Worm (Caenorhabditis elegans) whole organism, young adult: Measurements from ENCODE around the gene mec-4.
A peak's percentile ranks its signal among the peaks of the same experiment; 100 is the strongest.

Experiments used
- B0019.2 ChIP-seq: fragments of 200-800 bp; sonication (Bioruptor generic); conservative IDR thresholded peaks from 2 replicates; pipeline ENCODE4 v1.3.6; 2022; ENCODE audit warnings: missing genetic modification reagents, missing genetic modification characterization, missing compliant biosample characterization
- F23B12.7 ChIP-seq: sonication (generic microtip); optimal IDR thresholded peaks from 2 replicates; lab custom pipeline; 2017; ENCODE audit warnings: missing genetic modification characterization, mild to moderate bottlenecking, missing compliant biosample characterization, antibody characterized with exemption, moderate library complexity; ENCODE audit not compliant: insufficient read depth
- F49E8.2 ChIP-seq: sonication (generic microtip); optimal IDR thresholded peaks from 3 replicates; lab custom pipeline; 2017; ENCODE audit warnings: missing genetic modification characterization, mild to moderate bottlenecking, missing compliant biosample characterization, antibody characterized with exemption, moderate library complexity; ENCODE audit not compliant: insufficient read depth
- F55B11.4 ChIP-seq: sonication (generic microtip); optimal IDR thresholded peaks from 2 replicates; lab custom pipeline; 2016; ENCODE audit warnings: missing compliant biosample characterization, missing genetic modification characterization, borderline replicate concordance; ENCODE audit not compliant: insufficient read depth
- F57A8.1 ChIP-seq: fragments of 200-800 bp; sonication (Bioruptor generic); optimal IDR thresholded peaks from 2 replicates; lab custom pipeline; 2018; ENCODE audit warnings: mild to moderate bottlenecking, missing genetic modification characterization, moderate library complexity, missing compliant biosample characterization
- F57C9.4 ChIP-seq: sonication (generic microtip); optimal IDR thresholded peaks from 2 replicates; lab custom pipeline; 2017; ENCODE audit warnings: mild to moderate bottlenecking, missing genetic modification characterization, missing compliant biosample characterization
- K11D2.4 ChIP-seq: fragments of 200-800 bp; sonication (Bioruptor generic); IDR thresholded peaks from 2 replicates; pipeline ENCODE4 v1.3.6; 2022; ENCODE audit warnings: missing genetic modification reagents, missing genetic modification characterization, missing compliant biosample characterization
- K12H6.12 ChIP-seq: fragments of 200-800 bp; sonication (Bioruptor generic); optimal IDR thresholded peaks from 2 replicates; lab custom pipeline; 2018; ENCODE audit warnings: mild to moderate bottlenecking, missing genetic modification characterization, missing compliant biosample characterization
- Y53F4B.3 ChIP-seq: fragments of 200-800 bp; sonication (Bioruptor generic); IDR thresholded peaks from 2 replicates; pipeline ENCODE4 v1.3.6; 2022; ENCODE audit warnings: missing genetic modification reagents, missing genetic modification characterization, missing compliant biosample characterization
- attf-5 ChIP-seq: fragments of 200-800 bp; sonication (Bioruptor generic); optimal IDR thresholded peaks from 2 replicates; lab custom pipeline; 2018; ENCODE audit warnings: mild to moderate bottlenecking, missing genetic modification characterization, missing compliant biosample characterization
- bed-1 ChIP-seq: fragments of 200-800 bp; sonication (Bioruptor generic); IDR thresholded peaks from 2 replicates; pipeline ENCODE4 v1.3.6; 2022; ENCODE audit warnings: missing genetic modification reagents, missing genetic modification characterization, missing compliant biosample characterization
- cebp-1 ChIP-seq, 2 experiments: fragments of 200-800 bp in 1 of 2; sonication (Bioruptor generic) in 1 of 2; sonication (generic microtip) in 1 of 2; IDR thresholded peaks in 1 of 2; optimal IDR thresholded peaks in 1 of 2; 2 replicates each; pipeline versions ENCODE4 v1.3.6 to Lab custom; 2017 to 2022; ENCODE audit warnings: missing compliant biosample characterization in 2 of 2, missing genetic modification characterization in 2 of 2, mild to moderate bottlenecking in 1 of 2, missing genetic modification reagents in 1 of 2, moderate library complexity in 1 of 2
- ceh-40 ChIP-seq: fragments of 200-800 bp; sonication (Bioruptor generic); IDR thresholded peaks from 2 replicates; pipeline ENCODE4 v1.3.6; 2022; ENCODE audit warnings: missing genetic modification characterization, missing compliant biosample characterization
- ceh-58 ChIP-seq: fragments of 200-800 bp; sonication (Bioruptor generic); IDR thresholded peaks from 2 replicates; pipeline ENCODE4 v1.3.6; 2022; ENCODE audit warnings: missing genetic modification characterization, missing compliant biosample characterization
- ceh-79 ChIP-seq: sonication (generic microtip); optimal IDR thresholded peaks from 2 replicates; lab custom pipeline; 2017; ENCODE audit warnings: mild to moderate bottlenecking, missing genetic modification characterization, missing compliant biosample characterization
- dox-1 ChIP-seq: fragments of 200-800 bp; sonication (Bioruptor generic); IDR thresholded peaks from 2 replicates; pipeline ENCODE4 v1.3.6; 2022; ENCODE audit warnings: missing genetic modification reagents, missing genetic modification characterization, missing compliant biosample characterization
- dpl-1 ChIP-seq: fragments of 150-350 bp; optimal IDR thresholded peaks from 2 replicates; lab custom pipeline; 2014; ENCODE audit warnings: missing biosample characterization, missing genetic modification reagents, missing genetic modification characterization
- egl-44 ChIP-seq: fragments of 200-800 bp; sonication (Bioruptor generic); IDR thresholded peaks from 2 replicates; pipeline ENCODE4 v1.3.6; 2022; ENCODE audit warnings: missing genetic modification reagents, missing genetic modification characterization, missing compliant biosample characterization
- ekl-4 ChIP-seq: fragments of 200-800 bp; sonication (Bioruptor generic); IDR thresholded peaks from 2 replicates; pipeline ENCODE4 v1.3.6; 2022; ENCODE audit warnings: missing genetic modification reagents, missing genetic modification characterization, missing compliant biosample characterization
- hmg-1.2 ChIP-seq: fragments of 200-800 bp; sonication (Bioruptor generic); IDR thresholded peaks from 2 replicates; pipeline ENCODE4 v1.3.6; 2022; ENCODE audit warnings: missing genetic modification reagents, missing genetic modification characterization, missing compliant biosample characterization
- hsf-1 ChIP-seq: fragments of 200-800 bp; sonication (Bioruptor generic); IDR thresholded peaks from 2 replicates; pipeline ENCODE4 v1.3.6; 2022; ENCODE audit warnings: missing genetic modification reagents, missing genetic modification characterization, missing compliant biosample characterization
- lin-35 ChIP-seq, 3 experiments: fragments of 150-350 bp in 2 of 3; sonication (generic microtip) in 1 of 3; optimal IDR thresholded peaks; 2 replicates each; lab custom pipeline; 2014 to 2018; ENCODE audit warnings: missing biosample characterization in 3 of 3, missing genetic modification characterization in 3 of 3, missing genetic modification reagents in 3 of 3
- lin-40 ChIP-seq: sonication (generic microtip); optimal IDR thresholded peaks from 2 replicates; lab custom pipeline; 2016; ENCODE audit warnings: missing genetic modification characterization, mild to moderate bottlenecking, missing compliant biosample characterization, missing genotype, missing genetic modification reagents
- lir-1 ChIP-seq: fragments of 200-800 bp; sonication (Bioruptor generic); conservative IDR thresholded peaks from 2 replicates; pipeline ENCODE4 v1.3.6; 2022; ENCODE audit warnings: missing genetic modification reagents, missing genetic modification characterization, missing compliant biosample characterization
- lsy-27 ChIP-seq: sonication (generic microtip); optimal IDR thresholded peaks from 2 replicates; lab custom pipeline; 2017; ENCODE audit warnings: missing genetic modification characterization, mild to moderate bottlenecking, missing compliant biosample characterization, antibody characterized with exemption, missing genotype, borderline replicate concordance; ENCODE audit not compliant: insufficient read depth
- nhr-120 ChIP-seq: fragments of 200-800 bp; sonication (Bioruptor generic); IDR thresholded peaks from 2 replicates; pipeline ENCODE4 v1.3.6; 2022; ENCODE audit warnings: missing genetic modification characterization, missing compliant biosample characterization
- nhr-179 ChIP-seq: sonication (generic microtip); optimal IDR thresholded peaks from 2 replicates; lab custom pipeline; 2016; ENCODE audit warnings: mild to moderate bottlenecking, missing genetic modification characterization, missing compliant biosample characterization
- pha-4 ChIP-seq: fragments of 150-350 bp; sonication (generic microtip); optimal IDR thresholded peaks from 2 replicates; lab custom pipeline; 2014; ENCODE audit warnings: missing biosample characterization, missing genetic modification reagents, missing genetic modification characterization
- sea-2 ChIP-seq: fragments of 200-800 bp; sonication (Bioruptor generic); IDR thresholded peaks from 2 replicates; pipeline ENCODE4 v1.3.6; 2022; ENCODE audit warnings: missing genetic modification characterization, missing compliant biosample characterization
- somi-1 ChIP-seq: fragments of 200-800 bp; sonication (Bioruptor generic); optimal IDR thresholded peaks from 2 replicates; lab custom pipeline; 2018; ENCODE audit warnings: mild to moderate bottlenecking, missing genetic modification characterization, missing compliant biosample characterization
- tbp1 ChIP-seq: fragments of 200-800 bp; sonication (Bioruptor generic); optimal IDR thresholded peaks from 2 replicates; lab custom pipeline; 2018; ENCODE audit warnings: mild to moderate bottlenecking, missing genetic modification characterization, missing compliant biosample characterization
- unc-130 ChIP-seq: sonication (generic microtip); optimal IDR thresholded peaks from 2 replicates; lab custom pipeline; 2016; ENCODE audit warnings: missing genetic modification reagents, missing genetic modification characterization, missing compliant biosample characterization
- unc-62 ChIP-seq: fragments of 150-350 bp; optimal IDR thresholded peaks from 2 replicates; lab custom pipeline; 2014; ENCODE audit warnings: missing biosample characterization, missing genetic modification reagents, missing genetic modification characterization
- xnd-1 ChIP-seq: sonication (generic microtip); optimal IDR thresholded peaks from 2 replicates; lab custom pipeline; 2016; ENCODE audit warnings: missing genotype, missing genetic modification reagents, missing genetic modification characterization, missing compliant biosample characterization
- zfh-2 ChIP-seq: fragments of 200-800 bp; sonication (Bioruptor generic); conservative IDR thresholded peaks from 2 replicates; pipeline ENCODE4 v1.3.6; 2022; ENCODE audit warnings: missing genetic modification reagents, missing genetic modification characterization, missing compliant biosample characterization
- ztf-28 ChIP-seq: fragments of 200-800 bp; sonication (Bioruptor generic); IDR thresholded peaks from 2 replicates; pipeline ENCODE4 v1.3.6; 2022; ENCODE audit warnings: missing genetic modification reagents, missing genetic modification characterization, missing compliant biosample characterization
- ztf-6 ChIP-seq: fragments of 200-800 bp; sonication (Bioruptor generic); IDR thresholded peaks from 2 replicates; pipeline ENCODE4 v1.3.6; 2022; ENCODE audit warnings: missing genetic modification reagents, missing genetic modification characterization, missing compliant biosample characterization

The mec-4 gene

ce11 chrX:16795978-16796377 lies 10.9 kb downstream of the mec-4 start, which contains the start of gene aak-2:
Gene aak-2 (plus strand): TSS chrX:16796087.
- TF ChIP-seq unc-130 (no peak), ekl-4 (no peak), unc-62 (GFP tag; lab: Kevin White, UChicago) (no peak), somi-1 (GFP tag; lab: Kevin White, UChicago) (no peak), Y53F4B.3 (GFP tag; lab: Robert Waterston, UW) (no peak), xnd-1 (tag; lab: Kevin White, UChicago) (no peak), K11D2.4 (no peak), lsy-27 (tag; lab: Kevin White, UChicago) (no peak), F23B12.7 (no peak), ztf-6 (GFP tag; lab: Robert Waterston, UW) (no peak), sea-2 (GFP tag; lab: Robert Waterston, UW) (no peak), ztf-28 (no peak), ceh-40 (GFP tag; lab: Robert Waterston, UW) (no peak), nhr-179 (tag; lab: Kevin White, UChicago) (no peak), ceh-58 (GFP tag; lab: Robert Waterston, UW) (no peak)

ce11 chrX:16793470-16793869 lies 13.4 kb downstream of the mec-4 start:
- TF ChIP-seq dox-1 (GFP tag; lab: Robert Waterston, UW) (no peak), hmg-1.2 (GFP tag; lab: Robert Waterston, UW) (peak; percentile 46; the same call in 1 of the 2 replicates), hsf-1 (GFP tag; lab: Robert Waterston, UW) (no peak), F49E8.2 (tag; lab: Kevin White, UChicago) (no peak), attf-5 (GFP tag; lab: Kevin White, UChicago) (peak; percentile 11), pha-4 (tag; lab: Kevin White, UChicago) (peak; percentile 21), F57A8.1 (no peak), zfh-2 (peak; percentile 36; the same call in 1 of the 2 replicates), F55B11.4 (no peak), cebp-1 (GFP tag; IDR thresholded peaks at IDR 0.05; lab: Robert Waterston, UW) (no peak), cebp-1 (tag; optimal IDR thresholded peaks at IDR 0.05; lab: Kevin White, UChicago) (peak; percentile 60), lin-40 (tag; lab: Kevin White, UChicago) (peak; percentile 25), nhr-120 (no peak), lin-35 (GFP tag; optimal IDR thresholded peaks at IDR 0.05; lab: Kevin White, UChicago) (no peak), dpl-1 (GFP tag; lab: Kevin White, UChicago) (no peak), bed-1 (GFP tag; lab: Robert Waterston, UW) (no peak), K12H6.12 (tag; lab: Kevin White, UChicago) (no peak), egl-44 (GFP tag; lab: Robert Waterston, UW) (no peak), lir-1 (GFP tag; lab: Robert Waterston, UW) (0 out of 2 replicates have a peak, but pooled peaks have one; percentile 40), B0019.2 (GFP tag; lab: Robert Waterston, UW) (no peak), tbp1 (no peak), F57C9.4 (tag; lab: Kevin White, UChicago) (no peak)

- TF ChIP-seq zfh-2 = peak; percentile 64
- no peak for TF ChIP-seq ceh-79 (tag; lab: Kevin White, UChicago)
These were observed 14.2 kb downstream of the mec-4 start, which contains the start of gene got-1.2 for ce11 chrX:16792700-16793176. Gene got-1.2 (minus strand): TSS chrX:16793126.
